Worm (Caenorhabditis elegans): ENCODE measurements around the gene josd-1.

josd-1 gene

DNA sequence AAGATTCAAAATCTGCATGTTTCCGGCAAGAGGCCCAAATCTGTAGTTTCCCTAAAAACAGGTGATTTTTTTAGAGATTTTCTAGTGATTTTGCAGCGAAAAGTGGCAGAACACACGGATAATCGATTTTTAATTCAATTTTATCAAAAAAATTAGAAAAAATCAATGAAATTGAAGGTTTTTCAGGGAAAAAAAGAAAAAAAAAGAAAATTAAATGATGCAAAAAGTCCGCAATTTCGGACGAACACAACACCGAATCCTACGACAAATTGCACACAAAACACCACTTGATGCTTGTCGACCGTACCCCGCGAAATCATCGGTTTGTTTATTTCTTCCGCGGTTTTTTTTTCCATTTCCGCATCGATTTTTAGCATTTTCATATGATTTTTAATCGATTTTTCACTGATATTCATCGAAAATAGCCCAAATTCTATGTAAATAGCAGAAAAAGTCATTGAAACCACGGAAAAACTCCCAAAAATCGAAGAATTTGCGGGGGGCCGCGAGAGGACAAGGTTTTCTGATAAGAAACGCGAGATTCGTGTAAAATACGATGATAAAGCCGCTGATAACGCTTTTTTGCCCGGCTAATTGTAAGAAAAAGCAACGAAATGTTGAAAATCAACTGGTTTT is 21.4 kb upstream of the josd-1 start, which contains the start of gene tufm-1:
tufm-1 (minus strand) TSS at position 51 of the 636 bp plus-strand sequence.
- TF ChIP-seq syd-9 (tag; optimal IDR thresholded peaks at IDR 0.05), result no peak
- TF ChIP-seq nfya-1 (tag; optimal IDR thresholded peaks at IDR 0.05), result peak; percentile 61
- no peak for TF ChIP-seq ref-2 (tag; optimal IDR thresholded peaks at IDR 0.05)
- peak; percentile 19 for TF ChIP-seq ceh-31 (tag; optimal IDR thresholded peaks at IDR 0.05)
- TF ChIP-seq ceh-18 (tag; optimal IDR thresholded peaks at IDR 0.05), result no peak
- TF ChIP-seq ztf-16 (tag; optimal IDR thresholded peaks at IDR 0.05), result no peak
- no peak for TF ChIP-seq hlh-30 (tag; optimal IDR thresholded peaks at IDR 0.05; ENCODE audit: insufficient read depth)
- peak; percentile 61 for TF ChIP-seq elt-2 (tag; optimal IDR thresholded peaks at IDR 0.05)
- TF ChIP-seq ahr-1 (tag; optimal IDR thresholded peaks at IDR 0.05), result no peak
- no peak for TF ChIP-seq rnt-1 (tag; optimal IDR thresholded peaks at IDR 0.05)
- TF ChIP-seq unc-42 (tag; optimal IDR thresholded peaks at IDR 0.05), result peak; percentile 80
- no peak for TF ChIP-seq che-1 (tag; optimal IDR thresholded peaks at IDR 0.05)
- TF ChIP-seq pha-4 (tag; optimal IDR thresholded peaks at IDR 0.05), result no peak
- no peak for TF ChIP-seq ceh-9 (tag; optimal IDR thresholded peaks at IDR 0.05)
- no peak for TF ChIP-seq pqm-1 (tag; optimal IDR thresholded peaks at IDR 0.05)

DNA sequence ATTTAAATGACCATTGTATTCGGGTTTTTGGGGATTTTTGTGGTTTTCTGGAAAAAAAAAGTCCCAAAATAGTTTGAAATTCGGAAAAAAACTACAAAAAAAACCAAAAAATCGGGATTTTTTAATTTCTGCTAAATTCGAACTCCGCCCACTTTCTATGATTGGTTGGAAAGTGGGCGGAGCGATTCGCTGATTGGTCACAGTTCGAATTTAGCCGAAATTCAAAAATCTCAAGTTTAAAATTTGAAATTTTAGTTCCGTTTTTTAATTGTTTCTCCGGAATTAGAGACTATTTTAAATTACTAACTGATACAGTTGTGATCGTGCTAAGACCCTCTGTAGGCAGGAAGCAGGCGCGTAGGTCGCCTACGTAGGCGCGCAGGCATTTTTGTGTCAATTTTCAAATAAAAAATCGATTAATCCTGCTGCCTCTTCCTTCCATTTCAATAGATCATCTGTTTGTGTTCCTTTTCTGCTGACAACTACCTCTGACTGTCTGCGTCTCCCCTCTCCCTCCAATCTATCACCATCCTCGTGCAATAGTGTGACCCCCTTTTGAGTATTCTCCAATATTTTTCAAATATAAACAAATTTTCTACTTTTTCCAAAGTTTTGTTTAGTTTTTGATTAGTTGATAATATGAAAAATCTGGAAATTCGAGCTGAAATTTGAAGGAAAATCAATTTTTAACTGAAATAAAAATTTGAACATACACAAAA is 20.1 kb upstream of the josd-1 start:
- TF ChIP-seq nhr-11 (tag; optimal IDR thresholded peaks at IDR 0.05) (no peak), nfya-1 (tag; optimal IDR thresholded peaks at IDR 0.05) (peak; percentile 89), ceh-48 (tag; optimal IDR thresholded peaks at IDR 0.05) (peak; percentile 8)

DNA sequence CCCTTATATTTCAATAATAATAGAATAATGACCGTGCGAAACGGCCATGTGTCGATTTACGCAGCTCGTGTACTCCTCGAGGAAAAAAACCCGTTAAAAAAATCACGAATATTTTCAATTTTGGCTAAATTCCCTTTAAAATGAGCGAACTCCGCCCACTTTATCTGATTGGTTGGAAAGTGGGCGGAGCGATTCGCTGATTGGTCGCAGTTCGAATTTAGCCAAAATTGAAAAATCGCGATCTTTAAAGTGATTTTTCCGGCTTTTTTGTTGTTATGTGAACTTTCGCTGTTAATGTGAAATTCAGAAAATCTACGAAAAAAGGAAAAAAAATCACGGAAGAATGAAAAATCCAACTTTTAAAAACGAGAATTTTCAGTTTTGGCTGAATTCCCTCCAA is 18.6 kb upstream of the josd-1 start:
- TF ChIP-seq ceh-14 (tag; optimal IDR thresholded peaks at IDR 0.05), result no peak
- TF ChIP-seq mec-3 (tag; optimal IDR thresholded peaks at IDR 0.05; ENCODE audit: borderline replicate concordance), result no peak
- peak; percentile 71 for TF ChIP-seq nfya-1 (tag; optimal IDR thresholded peaks at IDR 0.05)
- no peak for TF ChIP-seq tbx-2 (tag; optimal IDR thresholded peaks at IDR 0.05)
- TF ChIP-seq pha-2 (tag; optimal IDR thresholded peaks at IDR 0.05), result no peak
- TF ChIP-seq C08G9.2 (tag; optimal IDR thresholded peaks at IDR 0.05), result no peak
- no peak for TF ChIP-seq ceh-31 (tag; optimal IDR thresholded peaks at IDR 0.05)

DNA sequence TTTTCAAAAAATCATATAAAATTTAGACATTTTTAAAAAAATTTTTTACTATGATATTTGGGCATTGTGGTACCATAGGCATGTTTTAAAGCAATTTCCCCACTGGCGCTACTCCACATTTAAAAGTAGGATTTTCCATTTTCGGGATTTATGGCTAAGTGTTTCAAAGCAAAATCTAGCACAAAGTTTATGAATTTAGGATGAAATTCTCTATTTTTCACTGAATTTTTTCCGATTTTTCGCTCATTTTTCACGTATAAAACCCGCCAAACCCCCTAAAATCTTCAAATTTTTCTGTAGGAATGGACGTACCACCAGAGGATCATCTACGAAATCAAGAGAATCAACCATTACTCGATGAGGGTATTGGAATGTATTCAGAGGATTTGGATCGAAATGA is 17.5 kb upstream of the josd-1 start, which contains the start of gene pipp-4P:
pipp-4P (plus strand) TSS at position 301 of the 400 bp plus-strand sequence.
- TF ChIP-seq lin-11 (tag; optimal IDR thresholded peaks at IDR 0.05), result no peak
- TF ChIP-seq C08G9.2 (tag; optimal IDR thresholded peaks at IDR 0.05), result no peak
- no peak for TF ChIP-seq elt-2 (tag; optimal IDR thresholded peaks at IDR 0.05)
- TF ChIP-seq hlh-30 (tag; optimal IDR thresholded peaks at IDR 0.05; ENCODE audit: insufficient read depth), result no peak
- no peak for TF ChIP-seq lim-6 (tag; optimal IDR thresholded peaks at IDR 0.05)
- no peak for TF ChIP-seq ceh-34 (tag; optimal IDR thresholded peaks at IDR 0.05)
- no peak for TF ChIP-seq npax-4 (tag; optimal IDR thresholded peaks at IDR 0.05)
- no peak for TF ChIP-seq F13H6.1 (tag; optimal IDR thresholded peaks at IDR 0.05)
- no peak for TF ChIP-seq syd-9 (tag; optimal IDR thresholded peaks at IDR 0.05)
- TF ChIP-seq sox-4 (tag; optimal IDR thresholded peaks at IDR 0.05), result no peak
- no peak for TF ChIP-seq gmeb-2 (tag; optimal IDR thresholded peaks at IDR 0.05)

DNA sequence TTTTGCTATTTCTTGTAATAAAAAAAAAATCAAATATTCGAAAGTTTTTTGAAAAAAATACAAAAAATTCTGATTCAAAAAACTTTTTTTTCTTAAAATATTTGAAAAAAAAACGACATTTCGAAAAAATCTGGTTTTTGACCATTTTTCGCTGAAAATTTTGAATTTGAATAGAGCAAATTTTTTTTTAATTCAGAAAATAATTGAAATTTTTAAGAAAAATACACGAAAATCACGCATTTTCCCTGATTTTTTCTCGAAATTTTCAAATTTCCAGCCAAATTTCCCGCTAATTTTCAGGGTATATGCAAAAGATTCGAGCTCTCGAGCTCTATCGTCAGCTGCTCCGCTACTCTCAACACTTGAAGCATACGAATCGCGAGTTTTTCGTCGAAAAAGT is 9.7 kb upstream of the josd-1 start, which contains the start of gene Y71H2AM.1:
Y71H2AM.1 (plus strand) TSS at position 301 of the 400 bp plus-strand sequence.
- TF ChIP-seq hlh-30 (tag; optimal IDR thresholded peaks at IDR 0.05; ENCODE audit: insufficient read depth) (no peak), ceh-31 (tag; optimal IDR thresholded peaks at IDR 0.05) (no peak), T23F11.4 (GFP tag; optimal IDR thresholded peaks at IDR 0.05) (no peak), F13H6.1 (tag; optimal IDR thresholded peaks at IDR 0.05) (no peak), odd-2 (tag; optimal IDR thresholded peaks at IDR 0.05) (no peak), nhr-232 (tag; optimal IDR thresholded peaks at IDR 0.05) (no peak), K02D7.2 (tag; optimal IDR thresholded peaks at IDR 0.05) (no peak), ceh-9 (tag; optimal IDR thresholded peaks at IDR 0.05) (no peak), ceh-2 (tag; optimal IDR thresholded peaks at IDR 0.05) (no peak), dve-1 (tag; optimal IDR thresholded peaks at IDR 0.05) (no peak), unc-55 (GFP tag; optimal IDR thresholded peaks at IDR 0.05) (no peak), ceh-6 (GFP tag; optimal IDR thresholded peaks at IDR 0.05) (no peak), eyg-1 (tag; optimal IDR thresholded peaks at IDR 0.05) (no peak), ama-1 (optimal IDR thresholded peaks at IDR 0.05) (no peak)
